Worm (Caenorhabditis elegans) whole organism, early embryonic: ENCODE measurements around the gene T21B10.4.

ENCODE experiments used
- B0310.2 ChIP-seq: sonication (generic microtip); optimal IDR thresholded peaks from 2 replicates; lab custom pipeline; 2016; ENCODE audit warnings: mild to moderate bottlenecking, missing genetic modification characterization, missing compliant biosample characterization
- F13C5.2 ChIP-seq: sonication (generic microtip); optimal IDR thresholded peaks from 2 replicates; lab custom pipeline; 2017; ENCODE audit warnings: mild to moderate bottlenecking, missing genetic modification characterization, inconsistent platforms, missing compliant biosample characterization
- aly-1 ChIP-seq: sonication (generic microtip); optimal IDR thresholded peaks from 2 replicates; lab custom pipeline; 2016; ENCODE audit warnings: missing genetic modification characterization, missing compliant biosample characterization
- ama-1 ChIP-seq: fragments of 150-350 bp; optimal IDR thresholded peaks from 2 replicates; lab custom pipeline; 2014
- ceh-13 ChIP-seq: fragments of 200-800 bp; sonication (Bioruptor generic); optimal IDR thresholded peaks from 2 replicates; lab custom pipeline; 2018; ENCODE audit warnings: mild to moderate bottlenecking, missing genetic modification characterization, missing compliant biosample characterization
- ceh-36 ChIP-seq: sonication (generic microtip); optimal IDR thresholded peaks from 2 replicates; lab custom pipeline; 2016; ENCODE audit warnings: missing genetic modification characterization, inconsistent platforms, missing compliant biosample characterization
- ets-7 ChIP-seq: sonication (generic microtip); optimal IDR thresholded peaks from 2 replicates; lab custom pipeline; 2016; ENCODE audit warnings: missing genotype, missing genetic modification characterization, missing compliant biosample characterization
- flt-1 ChIP-seq: fragments of 200-800 bp; sonication (Bioruptor generic); IDR thresholded peaks from 2 replicates; pipeline ENCODE4 v1.3.6; 2022; ENCODE audit warnings: missing genetic modification characterization, missing compliant biosample characterization
- hmg-4 ChIP-seq: fragments of 200-800 bp; sonication (Bioruptor generic); optimal IDR thresholded peaks from 2 replicates; lab custom pipeline; 2018; ENCODE audit warnings: mild to moderate bottlenecking, missing genetic modification characterization, missing compliant biosample characterization
- hnd-1 ChIP-seq: sonication (generic microtip); optimal IDR thresholded peaks from 2 replicates; lab custom pipeline; 2016; ENCODE audit warnings: missing genetic modification characterization, missing compliant biosample characterization
- pes-1 ChIP-seq: fragments of 200-800 bp; sonication (Bioruptor generic); IDR thresholded peaks from 2 replicates; pipeline ENCODE4 v1.3.6; 2022; ENCODE audit warnings: missing genetic modification reagents, missing genetic modification characterization, missing compliant biosample characterization
- scrt-1 ChIP-seq: fragments of 200-800 bp; sonication (Bioruptor generic); IDR thresholded peaks from 2 replicates; pipeline ENCODE4 v1.3.6; 2022; ENCODE audit warnings: missing genetic modification characterization, missing compliant biosample characterization
- tbx-11 ChIP-seq: fragments of 200-800 bp; sonication (Bioruptor generic); IDR thresholded peaks from 2 replicates; pipeline ENCODE4 v1.3.6; 2022; ENCODE audit warnings: missing genetic modification characterization, missing compliant biosample characterization
- tbx-37 ChIP-seq: fragments of 200-800 bp; sonication (Bioruptor generic); conservative IDR thresholded peaks from 2 replicates; pipeline ENCODE4 v1.3.6; 2022; ENCODE audit warnings: missing genetic modification reagents, missing genetic modification characterization, missing compliant biosample characterization

- TF ChIP-seq pes-1 (GFP tag; lab: Robert Waterston, UW) (no peak), ama-1 (lab: Kevin White, UChicago) (no peak), ceh-13 (no peak), flt-1 (GFP tag; lab: Robert Waterston, UW) (no peak), tbx-37 (GFP tag; lab: Robert Waterston, UW) (no peak), tbx-11 (GFP tag; lab: Robert Waterston, UW) (no peak), F13C5.2 (tag; lab: Kevin White, UChicago) (no peak), aly-1 (no peak), ceh-36 (tag; lab: Kevin White, UChicago) (no peak), ets-7 (no peak), hnd-1 (tag; lab: Kevin White, UChicago) (no peak), B0310.2 (tag; lab: Kevin White, UChicago) (no peak), scrt-1 (GFP tag; lab: Robert Waterston, UW) (no peak), hmg-4 (GFP tag; lab: Kevin White, UChicago) (no peak)
Observed at ce11 chrII:8989444-8989843, 48.8 kb downstream of the T21B10.4 start, which contains the start of gene C18E9.9.
